Worm (Caenorhabditis elegans): ENCODE measurements around the gene cubn-1.

DNA sequence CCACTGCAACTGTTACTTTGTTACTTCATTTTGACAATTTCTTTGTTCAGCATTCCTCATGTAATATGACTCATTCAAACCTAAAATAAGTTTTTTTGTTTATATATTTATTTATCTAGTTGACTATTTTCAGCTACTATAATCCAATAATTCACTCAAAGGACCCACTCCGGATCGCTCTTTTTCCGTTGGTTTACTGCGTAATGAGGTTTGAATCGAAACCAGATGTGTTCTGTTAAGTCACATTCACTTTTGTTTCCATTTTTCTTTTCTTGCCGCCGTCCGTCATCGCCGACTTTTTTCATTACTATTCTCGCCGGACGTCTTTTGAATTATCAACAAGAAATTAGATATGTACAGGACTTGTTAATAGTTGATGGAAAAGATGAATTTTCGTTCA is 52.3 kb downstream of the cubn-1 start:
- TF ChIP-seq klf-2 (GFP tag; conservative IDR thresholded peaks at IDR 0.05) (no peak), tab-1 (GFP tag; IDR thresholded peaks at IDR 0.05) (no peak)
